Worm (Caenorhabditis elegans) whole organism, L4 larva: ENCODE data around the gene C45B2.1.

Experiments used
- F26F4.8 ChIP-seq: fragments of 200-800 bp; sonication (Bioruptor generic); conservative IDR thresholded peaks from 2 replicates; pipeline ENCODE4 v1.3.6; 2022; ENCODE audit warnings: missing genetic modification characterization, missing compliant biosample characterization
- F37D6.2 ChIP-seq: sonication (generic microtip); optimal IDR thresholded peaks from 2 replicates; lab custom pipeline; 2016; ENCODE audit warnings: mild to moderate bottlenecking, missing genetic modification characterization, missing compliant biosample characterization
- F49E8.2 ChIP-seq: sonication (generic microtip); optimal IDR thresholded peaks from 2 replicates; lab custom pipeline; 2016; ENCODE audit warnings: missing compliant biosample characterization, mild to moderate bottlenecking, missing genetic modification characterization, borderline replicate concordance
- R02D3.7 ChIP-seq: fragments of 150-350 bp; sonication (generic microtip); optimal IDR thresholded peaks from 3 replicates; lab custom pipeline; 2014; ENCODE audit warnings: missing biosample characterization, missing genetic modification characterization
- T20F7.1 ChIP-seq: fragments of 200-800 bp; sonication (Bioruptor generic); optimal IDR thresholded peaks from 2 replicates; lab custom pipeline; 2018; ENCODE audit warnings: mild to moderate bottlenecking, missing genetic modification characterization, missing compliant biosample characterization
- T26A8.4 ChIP-seq: fragments of 200-800 bp; sonication (Bioruptor generic); IDR thresholded peaks from 2 replicates; pipeline ENCODE4 v1.3.6; 2022; ENCODE audit warnings: missing genetic modification characterization, missing compliant biosample characterization
- Y48G9A.11 ChIP-seq: fragments of 200-800 bp; sonication (Bioruptor generic); IDR thresholded peaks from 2 replicates; pipeline ENCODE4 v1.3.6; 2022; ENCODE audit warnings: missing genetic modification reagents, missing genetic modification characterization, missing compliant biosample characterization
- Y5F2A.4 ChIP-seq: fragments of 200-800 bp; sonication (Bioruptor generic); optimal IDR thresholded peaks from 2 replicates; lab custom pipeline; 2018; ENCODE audit warnings: mild to moderate bottlenecking, missing genetic modification characterization, missing compliant biosample characterization
- Y75B8A.6 ChIP-seq: fragments of 200-800 bp; sonication (Bioruptor generic); IDR thresholded peaks from 2 replicates; pipeline ENCODE4 v1.3.6; 2022; ENCODE audit warnings: missing genetic modification reagents, missing genetic modification characterization, missing compliant biosample characterization
- ZK337.2 ChIP-seq: fragments of 200-800 bp; sonication (Bioruptor generic); IDR thresholded peaks from 2 replicates; pipeline ENCODE4 v1.3.6; 2022; ENCODE audit warnings: missing genetic modification reagents, missing genetic modification characterization, missing compliant biosample characterization
- ZK546.5 ChIP-seq, 2 experiments: sonication (generic microtip); optimal IDR thresholded peaks; 2 replicates each; lab custom pipeline; 2017; ENCODE audit warnings: missing biosample characterization in 2 of 2, missing genetic modification characterization in 2 of 2
- aha-1 ChIP-seq: fragments of 150-350 bp; peaks from one replicate; lab custom pipeline; 2014; ENCODE audit warnings: missing biosample characterization, missing genetic modification characterization
- aly-2 ChIP-seq: sonication (generic microtip); optimal IDR thresholded peaks from 2 replicates; lab custom pipeline; 2018; ENCODE audit warnings: missing biosample characterization, missing genetic modification characterization
- ama-1 ChIP-seq: fragments of 150-350 bp; optimal IDR thresholded peaks from 2 replicates; lab custom pipeline; 2014; ENCODE audit warnings: inconsistent platforms, mixed read lengths
- attf-4 ChIP-seq: sonication (generic microtip); optimal IDR thresholded peaks from 3 replicates; lab custom pipeline; 2017; ENCODE audit warnings: missing biosample characterization, missing genetic modification characterization
- ceh-32 ChIP-seq: sonication (generic microtip); optimal IDR thresholded peaks from 2 replicates; lab custom pipeline; 2016; ENCODE audit warnings: mild to moderate bottlenecking, missing genetic modification characterization, missing compliant biosample characterization; ENCODE audit not compliant: poor library complexity
- ctbp-1 ChIP-seq: fragments of 200-800 bp; sonication (Bioruptor generic); IDR thresholded peaks from 2 replicates; pipeline ENCODE4 v1.3.6; 2022; ENCODE audit warnings: missing genetic modification reagents, missing genetic modification characterization, missing compliant biosample characterization
- daf-12 ChIP-seq: fragments of 150-350 bp; optimal IDR thresholded peaks from 2 replicates; lab custom pipeline; 2014; ENCODE audit warnings: missing biosample characterization, missing genetic modification reagents, missing genetic modification characterization
- dmd-6 ChIP-seq: fragments of 200-800 bp; sonication (Bioruptor generic); IDR thresholded peaks from 2 replicates; pipeline ENCODE4 v1.3.6; 2022; ENCODE audit warnings: missing genetic modification reagents, missing genetic modification characterization, missing compliant biosample characterization
- duxl-1 ChIP-seq: sonication (generic microtip); optimal IDR thresholded peaks from 2 replicates; lab custom pipeline; 2016; ENCODE audit warnings: mild to moderate bottlenecking, missing genetic modification characterization, moderate library complexity, missing compliant biosample characterization; ENCODE audit not compliant: poor library complexity
- dve-1 ChIP-seq: sonication (generic microtip); optimal IDR thresholded peaks from 2 replicates; lab custom pipeline; 2017; ENCODE audit warnings: antibody characterized with exemption, mild to moderate bottlenecking, missing genetic modification characterization, missing compliant biosample characterization; ENCODE audit not compliant: insufficient read depth
- egl-27 ChIP-seq: sonication (generic microtip); optimal IDR thresholded peaks from 3 replicates; lab custom pipeline; 2017; ENCODE audit warnings: missing biosample characterization, missing genetic modification reagents, missing genetic modification characterization
- egl-43 ChIP-seq: fragments of 200-800 bp; sonication (Bioruptor generic); IDR thresholded peaks from 2 replicates; pipeline ENCODE4 v1.3.6; 2022; ENCODE audit warnings: missing genetic modification reagents, missing genetic modification characterization, missing compliant biosample characterization
- fos-1 ChIP-seq: fragments of 150-350 bp; optimal IDR thresholded peaks from 2 replicates; lab custom pipeline; 2014; ENCODE audit warnings: missing biosample characterization, missing genetic modification characterization
- gei-8 ChIP-seq: fragments of 200-800 bp; sonication (Bioruptor generic); optimal IDR thresholded peaks from 2 replicates; lab custom pipeline; 2018; ENCODE audit warnings: mild to moderate bottlenecking, missing genetic modification characterization, missing compliant biosample characterization
- hif-1 ChIP-seq, 2 experiments: sonication (generic microtip); optimal IDR thresholded peaks; 2 replicates each; lab custom pipeline; 2016 to 2017; ENCODE audit warnings: missing compliant biosample characterization in 2 of 2, missing genetic modification characterization in 2 of 2, missing genetic modification reagents in 2 of 2, missing genotype in 2 of 2, mild to moderate bottlenecking in 1 of 2
- hlh-11 ChIP-seq: fragments of 200-800 bp; sonication (Bioruptor generic); optimal IDR thresholded peaks from 2 replicates; lab custom pipeline; 2018; ENCODE audit warnings: mild to moderate bottlenecking, missing genetic modification characterization, missing compliant biosample characterization
- hlh-30 ChIP-seq: sonication (generic microtip); optimal IDR thresholded peaks from 2 replicates; lab custom pipeline; 2017; ENCODE audit warnings: antibody characterized with exemption, mild to moderate bottlenecking, missing genetic modification characterization, missing compliant biosample characterization; ENCODE audit not compliant: insufficient read depth
- hmg-1.1 ChIP-seq: fragments of 200-800 bp; sonication (Bioruptor generic); IDR thresholded peaks from 2 replicates; pipeline ENCODE4 v1.3.6; 2022; ENCODE audit warnings: missing genetic modification reagents, missing genetic modification characterization, missing compliant biosample characterization
- lin-13 ChIP-seq: fragments of 150-350 bp; optimal IDR thresholded peaks from 2 replicates; lab custom pipeline; 2014; ENCODE audit warnings: missing biosample characterization, missing genetic modification reagents, missing genetic modification characterization
- lin-29 ChIP-seq: fragments of 200-800 bp; sonication (Bioruptor generic); IDR thresholded peaks from 2 replicates; pipeline ENCODE4 v1.3.6; 2022; ENCODE audit warnings: missing genetic modification reagents, missing genetic modification characterization, missing compliant biosample characterization
- lin-38 ChIP-seq: fragments of 200-800 bp; sonication (Bioruptor generic); IDR thresholded peaks from 2 replicates; pipeline ENCODE4 v1.3.6; 2022; ENCODE audit warnings: missing genetic modification reagents, missing genetic modification characterization, missing compliant biosample characterization
- lir-3 ChIP-seq: sonication (generic microtip); optimal IDR thresholded peaks from 2 replicates; lab custom pipeline; 2016; ENCODE audit warnings: mild to moderate bottlenecking, missing genetic modification characterization, missing compliant biosample characterization
- madf-9 ChIP-seq: fragments of 200-800 bp; sonication (Bioruptor generic); conservative IDR thresholded peaks from 2 replicates; pipeline ENCODE4 v1.3.6; 2022; ENCODE audit warnings: missing genetic modification reagents, missing genetic modification characterization, missing compliant biosample characterization
- mes-2 ChIP-seq: sonication (generic microtip); optimal IDR thresholded peaks from 2 replicates; lab custom pipeline; 2016; ENCODE audit warnings: missing genotype, mild to moderate bottlenecking, missing genetic modification characterization, missing compliant biosample characterization; ENCODE audit not compliant: poor library complexity, severe bottlenecking
- nhr-102 ChIP-seq: sonication (generic microtip); optimal IDR thresholded peaks from 2 replicates; lab custom pipeline; 2016; ENCODE audit warnings: mild to moderate bottlenecking, missing genetic modification characterization, moderate library complexity, missing compliant biosample characterization
- nhr-28 ChIP-seq: fragments of 150-350 bp; optimal IDR thresholded peaks from 2 replicates; lab custom pipeline; 2014; ENCODE audit warnings: missing biosample characterization, missing genetic modification characterization
- nhr-41 ChIP-seq: fragments of 200-800 bp; sonication (Bioruptor generic); IDR thresholded peaks from 2 replicates; pipeline ENCODE4 v1.3.6; 2022; ENCODE audit warnings: missing genetic modification reagents, missing genetic modification characterization, missing compliant biosample characterization
- nhr-48 ChIP-seq: sonication (generic microtip); optimal IDR thresholded peaks from 2 replicates; lab custom pipeline; 2016; ENCODE audit warnings: mild to moderate bottlenecking, missing genetic modification characterization, missing compliant biosample characterization
- php-3 ChIP-seq: fragments of 200-800 bp; sonication (Bioruptor generic); IDR thresholded peaks from 2 replicates; pipeline ENCODE4 v1.3.6; 2022; ENCODE audit warnings: missing genetic modification reagents, missing genetic modification characterization, missing compliant biosample characterization
- sdz-12 ChIP-seq: fragments of 200-800 bp; sonication (Bioruptor generic); optimal IDR thresholded peaks from 2 replicates; lab custom pipeline; 2018; ENCODE audit warnings: mild to moderate bottlenecking, missing genetic modification characterization, missing compliant biosample characterization
- skn-1 ChIP-seq: fragments of 150-350 bp; optimal IDR thresholded peaks from 2 replicates; lab custom pipeline; 2014; ENCODE audit warnings: missing biosample characterization, missing genetic modification characterization
- spr-1 ChIP-seq: sonication (generic microtip); optimal IDR thresholded peaks from 2 replicates; lab custom pipeline; 2016; ENCODE audit warnings: mild to moderate bottlenecking, missing genetic modification characterization, missing compliant biosample characterization
- tag-97 ChIP-seq: fragments of 200-800 bp; sonication (Bioruptor generic); IDR thresholded peaks from 2 replicates; pipeline ENCODE4 v1.3.6; 2022; ENCODE audit warnings: missing genetic modification characterization, missing compliant biosample characterization
- unc-130 ChIP-seq: sonication (generic microtip); optimal IDR thresholded peaks from 2 replicates; lab custom pipeline; 2016; ENCODE audit warnings: missing genetic modification reagents, missing genetic modification characterization, missing compliant biosample characterization
- vab-7 ChIP-seq: fragments of 200-800 bp; sonication (Bioruptor generic); IDR thresholded peaks from 2 replicates; pipeline ENCODE4 v1.3.6; 2022; ENCODE audit warnings: missing genetic modification reagents, missing genetic modification characterization, missing compliant biosample characterization
- zag-1 ChIP-seq: fragments of 150-350 bp; optimal IDR thresholded peaks from 2 replicates; lab custom pipeline; 2014; ENCODE audit warnings: missing biosample characterization, missing genetic modification characterization
- zfp-2 ChIP-seq: sonication (generic microtip); optimal IDR thresholded peaks from 2 replicates; lab custom pipeline; 2016; ENCODE audit warnings: mild to moderate bottlenecking, missing genetic modification characterization, missing compliant biosample characterization
- zip-11 ChIP-seq: fragments of 200-800 bp; sonication (Bioruptor generic); IDR thresholded peaks from 2 replicates; pipeline ENCODE4 v1.3.6; 2022; ENCODE audit warnings: missing genetic modification characterization, missing compliant biosample characterization
- ztf-7 ChIP-seq: fragments of 150-350 bp; optimal IDR thresholded peaks from 2 replicates; lab custom pipeline; 2014; ENCODE audit warnings: missing biosample characterization, missing genetic modification characterization

Gene C45B2.1

ce11 chrX:6057580-6058305 lies 28.2 kb upstream of the C45B2.1 start, which contains the start of gene gln-1 (continued):
- TF ChIP-seq hmg-1.1 (0 out of 2 replicates have a peak, but pooled peaks have one; percentile 33), lin-13 (GFP tag; lab: Kevin White, UChicago) (no peak), zip-11 (GFP tag; lab: Robert Waterston, UW) (no peak), T20F7.1 (no peak), Y48G9A.11 (GFP tag; lab: Robert Waterston, UW) (no peak), hif-1 (tag; optimal IDR thresholded peaks at IDR 0.05; lab: Kevin White, UChicago) (no peak), nhr-102 (tag; lab: Kevin White, UChicago) (no peak), F49E8.2 (tag; lab: Kevin White, UChicago) (no peak), mes-2 (tag; lab: Kevin White, UChicago) (no peak), vab-7 (no peak), zag-1 (no peak), unc-130 (GFP tag; lab: Kevin White, UChicago) (no peak), Y5F2A.4 (GFP tag; lab: Kevin White, UChicago) (no peak), nhr-48 (tag; lab: Kevin White, UChicago) (peak; percentile 45), F37D6.2 (no peak), dve-1 (peak; percentile 54), ztf-7 (tag; lab: Kevin White, UChicago) (no peak), egl-43 (GFP tag; lab: Robert Waterston, UW) (no peak), T26A8.4 (GFP tag; lab: Robert Waterston, UW) (no peak), skn-1 (tag; lab: Kevin White, UChicago) (no peak), gei-8 (no peak), ZK337.2 (GFP tag; lab: Robert Waterston, UW) (no peak), madf-9 (GFP tag; lab: Robert Waterston, UW) (no peak), aly-2 (tag; lab: Kevin White, UChicago) (no peak), spr-1 (tag; lab: Kevin White, UChicago) (no peak), fos-1 (no peak), duxl-1 (tag; lab: Kevin White, UChicago) (no peak), lin-29 (no peak), lin-38 (GFP tag; lab: Robert Waterston, UW) (no peak), ZK546.5 (tag; optimal IDR thresholded peaks at IDR 0.05; lab: Kevin White, UChicago) (no peak), ama-1 (lab: Kevin White, UChicago) (no peak), ceh-32 (tag; lab: Kevin White, UChicago) (no peak), attf-4 (tag; lab: Kevin White, UChicago) (no peak), php-3 (GFP tag; lab: Robert Waterston, UW) (no peak), sdz-12 (GFP tag; lab: Kevin White, UChicago) (no peak), zfp-2 (no peak), R02D3.7 (no peak), tag-97 (no peak), nhr-41 (GFP tag; lab: Robert Waterston, UW) (no peak), aha-1 (tag; lab: Kevin White, UChicago) (no peak), daf-12 (tag; lab: Kevin White, UChicago) (no peak), egl-27 (tag; lab: Kevin White, UChicago) (no peak), dmd-6 (GFP tag; lab: Robert Waterston, UW) (peak; percentile 67), lir-3 (no peak), nhr-28 (tag; lab: Kevin White, UChicago) (peak; percentile 66), Y75B8A.6 (GFP tag; lab: Robert Waterston, UW) (no peak), F26F4.8 (GFP tag; lab: Robert Waterston, UW) (no peak), ctbp-1 (GFP tag; lab: Robert Waterston, UW) (no peak), hlh-30 (tag; lab: Kevin White, UChicago) (peak; percentile 36), hlh-11 (tag; lab: Kevin White, UChicago) (peak; percentile 59)
